Fruit fly (Drosophila melanogaster): ENCODE results near the gene VhaPPA1-1.

Gene VhaPPA1-1

dm6 chr3R:14880861-14881260 is 23.0 kb downstream of the VhaPPA1-1 start:
- TF ChIP-seq gl (tag; optimal IDR thresholded peaks at IDR 0.05) (no peak), Pif1B (GFP tag; optimal IDR thresholded peaks at IDR 0.05) (no peak), CG4496 (GFP tag; IDR thresholded peaks at IDR 0.05) (no peak), Snoo (tag; optimal IDR thresholded peaks at IDR 0.05) (no peak), CG14655 (GFP tag; optimal IDR thresholded peaks at IDR 0.05) (no peak), CG8301 (tag; optimal IDR thresholded peaks at IDR 0.05) (no peak), CG10348 (GFP tag; IDR thresholded peaks at IDR 0.05) (no peak), EcR (GFP tag; optimal IDR thresholded peaks at IDR 0.05) (no peak), CG34367 (tag; optimal IDR thresholded peaks at IDR 0.05) (no peak), rn (GFP tag; IDR thresholded peaks at IDR 0.05) (no peak), D1 (tag; optimal IDR thresholded peaks at IDR 0.05) (no peak), CG17806 (tag; optimal IDR thresholded peaks at IDR 0.05) (no peak), fd96Ca (GFP tag; IDR thresholded peaks at IDR 0.05) (no peak), CG13204 (GFP tag; optimal IDR thresholded peaks at IDR 0.05) (no peak)

dm6 chr3R:14879207-14879863 is 24.5 kb downstream of the VhaPPA1-1 start, which contains the start of gene CG3631:
Gene CG3631 (plus strand): TSS chr3R:14879457.
- TF ChIP-seq CG32121 (GFP tag; IDR thresholded peaks at IDR 0.05) (peak; percentile 53), CG12605 (GFP tag; IDR thresholded peaks at IDR 0.05) (no peak), gl (tag; optimal IDR thresholded peaks at IDR 0.05) (no peak), CG4496 (GFP tag; IDR thresholded peaks at IDR 0.05) (no peak), fd96Ca (GFP tag; IDR thresholded peaks at IDR 0.05) (no peak), Snoo (tag; optimal IDR thresholded peaks at IDR 0.05) (no peak), Pif1A (GFP tag; optimal IDR thresholded peaks at IDR 0.05) (no peak), CG10348 (GFP tag; IDR thresholded peaks at IDR 0.05) (no peak), Ets98B (GFP tag; IDR thresholded peaks at IDR 0.05) (peak; percentile 29; the same call in 1 of the 2 replicates)

dm6 chr3R:14878145-14878544 is 25.7 kb downstream of the VhaPPA1-1 start:
- TF ChIP-seq gl (tag; optimal IDR thresholded peaks at IDR 0.05) (no peak), Pif1B (GFP tag; optimal IDR thresholded peaks at IDR 0.05) (no peak), CG34367 (tag; optimal IDR thresholded peaks at IDR 0.05) (no peak), D1 (tag; optimal IDR thresholded peaks at IDR 0.05) (no peak), rn (GFP tag; IDR thresholded peaks at IDR 0.05) (no peak), Snoo (tag; optimal IDR thresholded peaks at IDR 0.05) (no peak), CG8301 (tag; optimal IDR thresholded peaks at IDR 0.05) (no peak), fd96Ca (GFP tag; IDR thresholded peaks at IDR 0.05) (no peak), CG17806 (tag; optimal IDR thresholded peaks at IDR 0.05) (no peak), CG14655 (GFP tag; optimal IDR thresholded peaks at IDR 0.05) (no peak), CG10348 (GFP tag; IDR thresholded peaks at IDR 0.05) (no peak)

- TF ChIP-seq Pif1A (GFP tag; optimal IDR thresholded peaks at IDR 0.05), result no peak
- peak; percentile 60; the same call in 1 of the 2 replicates for TF ChIP-seq CG12605 (GFP tag; IDR thresholded peaks at IDR 0.05)
Observed at dm6 chr3R:14875965-14876331, 27.9 kb downstream of the VhaPPA1-1 start.

dm6 chr3R:14875274-14875964 is 28.4 kb downstream of the VhaPPA1-1 start, which contains the start of gene btsz:
Gene btsz (minus strand): TSS chr3R:14875488.
- TF ChIP-seq CG32121 (GFP tag; IDR thresholded peaks at IDR 0.05) (no peak), Ets98B (GFP tag; IDR thresholded peaks at IDR 0.05) (no peak), gl (tag; optimal IDR thresholded peaks at IDR 0.05) (no peak), CG4496 (GFP tag; IDR thresholded peaks at IDR 0.05) (no peak), CG8301 (tag; optimal IDR thresholded peaks at IDR 0.05) (no peak), Pif1B (GFP tag; optimal IDR thresholded peaks at IDR 0.05) (no peak), fd96Ca (GFP tag; IDR thresholded peaks at IDR 0.05) (no peak), CG34367 (tag; optimal IDR thresholded peaks at IDR 0.05) (no peak), EcR (GFP tag; optimal IDR thresholded peaks at IDR 0.05) (no peak), CG12605 (GFP tag; IDR thresholded peaks at IDR 0.05) (no peak), CG13204 (GFP tag; optimal IDR thresholded peaks at IDR 0.05) (no peak), rn (GFP tag; IDR thresholded peaks at IDR 0.05) (no peak), CG10348 (GFP tag; IDR thresholded peaks at IDR 0.05) (no peak), CG15710 (tag; optimal IDR thresholded peaks at IDR 0.05) (no peak), CG9948 (tag; optimal IDR thresholded peaks at IDR 0.05) (no peak), CG17806 (tag; optimal IDR thresholded peaks at IDR 0.05) (no peak), Pif1A (GFP tag; optimal IDR thresholded peaks at IDR 0.05) (no peak), CG14655 (GFP tag; optimal IDR thresholded peaks at IDR 0.05) (no peak)

dm6 chr3R:14873345-14873744 is 30.5 kb downstream of the VhaPPA1-1 start:
- TF ChIP-seq CG12605 (GFP tag; IDR thresholded peaks at IDR 0.05), result peak; percentile 37; the same call in 1 of the 2 replicates
- TF ChIP-seq CG17806 (tag; optimal IDR thresholded peaks at IDR 0.05), result no peak
- TF ChIP-seq CG32121 (GFP tag; IDR thresholded peaks at IDR 0.05), result no peak
- TF ChIP-seq CG34367 (tag; optimal IDR thresholded peaks at IDR 0.05), result no peak
- TF ChIP-seq gl (tag; optimal IDR thresholded peaks at IDR 0.05), result no peak
- no peak for TF ChIP-seq Ets98B (GFP tag; IDR thresholded peaks at IDR 0.05)

dm6 chr3R:14864819-14865218 is 39.0 kb downstream of the VhaPPA1-1 start:
- no peak for TF ChIP-seq fd96Ca (GFP tag; IDR thresholded peaks at IDR 0.05)
- no peak for TF ChIP-seq CG8301 (tag; optimal IDR thresholded peaks at IDR 0.05)
- TF ChIP-seq Pif1B (GFP tag; optimal IDR thresholded peaks at IDR 0.05), result no peak
- TF ChIP-seq EcR (GFP tag; optimal IDR thresholded peaks at IDR 0.05), result no peak
- no peak for TF ChIP-seq Pif1A (GFP tag; optimal IDR thresholded peaks at IDR 0.05)
- no peak for TF ChIP-seq CG8159 (tag; optimal IDR thresholded peaks at IDR 0.05)
- no peak for TF ChIP-seq CG17806 (tag; optimal IDR thresholded peaks at IDR 0.05)
- no peak for TF ChIP-seq CG9948 (tag; optimal IDR thresholded peaks at IDR 0.05)
- no peak for TF ChIP-seq CG10348 (GFP tag; IDR thresholded peaks at IDR 0.05)
- no peak for TF ChIP-seq Snoo (tag; optimal IDR thresholded peaks at IDR 0.05)
- TF ChIP-seq CG4496 (GFP tag; IDR thresholded peaks at IDR 0.05), result no peak
- no peak for TF ChIP-seq CG32121 (GFP tag; IDR thresholded peaks at IDR 0.05)
- TF ChIP-seq CG13204 (GFP tag; optimal IDR thresholded peaks at IDR 0.05), result no peak
- no peak for TF ChIP-seq gl (tag; optimal IDR thresholded peaks at IDR 0.05)
- no peak for TF ChIP-seq rn (GFP tag; IDR thresholded peaks at IDR 0.05)
- no peak for TF ChIP-seq CG15710 (tag; optimal IDR thresholded peaks at IDR 0.05)
- no peak for TF ChIP-seq CG34367 (tag; optimal IDR thresholded peaks at IDR 0.05)
- TF ChIP-seq D1 (tag; optimal IDR thresholded peaks at IDR 0.05), result no peak
- TF ChIP-seq CG12605 (GFP tag; IDR thresholded peaks at IDR 0.05), result no peak
- TF ChIP-seq CG14655 (GFP tag; optimal IDR thresholded peaks at IDR 0.05), result no peak
